Fruit fly (Drosophila melanogaster): ENCODE results near the gene MtnF.

DNA sequence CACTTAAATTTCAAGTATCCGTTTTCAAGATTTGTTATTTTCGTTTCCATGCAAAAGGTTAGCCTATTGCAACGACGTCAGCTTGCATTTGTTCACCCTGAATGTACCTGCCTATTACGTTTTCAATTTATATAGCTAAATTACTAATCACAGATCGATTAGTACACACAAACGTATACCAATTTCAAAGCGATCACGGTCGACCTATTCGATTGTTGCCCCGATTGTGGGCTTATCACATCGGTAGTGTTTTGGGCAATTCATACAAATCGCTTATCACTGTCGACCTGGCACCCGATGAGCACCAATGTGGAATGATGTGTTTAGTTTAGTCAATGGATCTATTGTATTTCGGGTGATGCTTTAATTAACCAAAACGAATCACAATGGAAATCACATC, 38.1 kb downstream of the MtnF start:
- TF ChIP-seq ttk (optimal IDR thresholded peaks at IDR 0.05) (no peak), Sin3A (optimal IDR thresholded peaks at IDR 0.05) (no peak), Myc (optimal IDR thresholded peaks at IDR 0.05) (no peak), psq (optimal IDR thresholded peaks at IDR 0.05) (no peak), h (optimal IDR thresholded peaks at IDR 0.05) (no peak)

All from Kc167 (cell line).